Fruit fly (Drosophila melanogaster) whole organism, embryonic: Measurements from ENCODE around the gene Nckx30C.
A peak's percentile ranks its signal among the peaks of the same experiment; 100 is the strongest.

ENCODE experiments used
- Antp ChIP-seq: fragments of 200-800 bp; sonication (Bioruptor generic); optimal IDR thresholded peaks from 3 replicates; lab custom pipeline; 2016; ENCODE audit warnings: missing biosample characterization, missing genetic modification characterization
- CG12219 ChIP-seq: fragments of 200-800 bp; sonication (Bioruptor generic); optimal IDR thresholded peaks from 3 replicates; lab custom pipeline; 2018; ENCODE audit warnings: missing biosample characterization, mild to moderate bottlenecking, missing genetic modification characterization
- CG16863 ChIP-seq: fragments of 200-800 bp; sonication (Bioruptor generic); optimal IDR thresholded peaks from 3 replicates; lab custom pipeline; 2016; ENCODE audit warnings: missing biosample characterization, missing genetic modification characterization
- CG18599 ChIP-seq: fragments of 200-800 bp; sonication (Bioruptor generic); optimal IDR thresholded peaks from 3 replicates; lab custom pipeline; 2017; ENCODE audit warnings: missing biosample characterization, missing genetic modification characterization, mild to moderate bottlenecking, moderate library complexity, missing genetic modification reagents
- CG18619 ChIP-seq: fragments of 200-800 bp; sonication (Bioruptor generic); optimal IDR thresholded peaks from 3 replicates; lab custom pipeline; 2017; ENCODE audit warnings: missing biosample characterization, mild to moderate bottlenecking, missing genetic modification characterization
- CG2116 ChIP-seq: fragments of 200-800 bp; sonication (Bioruptor generic); optimal IDR thresholded peaks from 3 replicates; lab custom pipeline; 2018; ENCODE audit warnings: missing biosample characterization, mild to moderate bottlenecking, missing genetic modification characterization
- CG3065 ChIP-seq: fragments of 200-800 bp; sonication (Bioruptor generic); optimal IDR thresholded peaks from 2 replicates; lab custom pipeline; 2016; ENCODE audit warnings: missing biosample characterization, missing genetic modification characterization
- CG4282 ChIP-seq: fragments of 200-800 bp; sonication (Bioruptor generic); optimal IDR thresholded peaks from 2 replicates; lab custom pipeline; 2016; ENCODE audit warnings: missing biosample characterization, missing genetic modification characterization
- CG4328 ChIP-seq: fragments of 200-800 bp; sonication (Bioruptor generic); optimal IDR thresholded peaks from 3 replicates; lab custom pipeline; 2017; ENCODE audit warnings: missing biosample characterization, missing genetic modification reagents, missing genetic modification characterization
- CG4730 ChIP-seq: fragments of 200-800 bp; sonication (Bioruptor generic); IDR thresholded peaks from 2 replicates; pipeline ENCODE4 v1.3.6; 2022; ENCODE audit warnings: missing biosample characterization, missing genetic modification characterization
- CG6791 ChIP-seq: fragments of 200-800 bp; sonication (Bioruptor generic); IDR thresholded peaks from 3 replicates; pipeline ENCODE4 v1.3.6; 2022; ENCODE audit warnings: missing biosample characterization, missing genetic modification characterization; ENCODE audit not compliant: partially characterized antibody
- CG8944 ChIP-seq: fragments of 200-800 bp; sonication (Bioruptor generic); optimal IDR thresholded peaks from 3 replicates; lab custom pipeline; 2016; ENCODE audit warnings: missing biosample characterization, missing genetic modification characterization
- CG9876 ChIP-seq: fragments of 200-800 bp; sonication (Bioruptor generic); optimal IDR thresholded peaks from 2 replicates; lab custom pipeline; 2016; ENCODE audit warnings: missing biosample characterization, missing genetic modification characterization
- CHES-1-like ChIP-seq: fragments of 200-800 bp; sonication (Bioruptor generic); optimal IDR thresholded peaks from 2 replicates; lab custom pipeline; 2016; ENCODE audit warnings: missing biosample characterization, missing genetic modification characterization
- Dip3 ChIP-seq: fragments of 200-800 bp; sonication (Bioruptor generic); optimal IDR thresholded peaks from 3 replicates; lab custom pipeline; 2016; ENCODE audit warnings: missing biosample characterization, missing genetic modification characterization
- Drgx ChIP-seq: fragments of 200-800 bp; sonication (Bioruptor generic); IDR thresholded peaks from 2 replicates; pipeline ENCODE4 v1.3.6; 2022; ENCODE audit warnings: missing biosample characterization, missing genetic modification characterization
- HLH4C ChIP-seq: fragments of 200-800 bp; sonication (Bioruptor generic); IDR thresholded peaks from 3 replicates; pipeline ENCODE4 v1.3.6; 2022; ENCODE audit warnings: missing biosample characterization, missing genetic modification characterization; ENCODE audit not compliant: partially characterized antibody
- Hr3 ChIP-seq: fragments of 200-800 bp; sonication (Bioruptor generic); optimal IDR thresholded peaks from 3 replicates; lab custom pipeline; 2016; ENCODE audit warnings: missing biosample characterization, missing genetic modification characterization
- Hr78 ChIP-seq, 2 experiments: fragments of 200-800 bp in 1 of 2; fragments of >200 bp in 1 of 2; sonication (Bioruptor generic) in 1 of 2; optimal IDR thresholded peaks; 2 replicates each; lab custom pipeline; 2017 to 2019; ENCODE audit warnings: missing biosample characterization in 2 of 2, missing genetic modification characterization in 2 of 2, mild to moderate bottlenecking in 1 of 2, moderate library complexity in 1 of 2
- MTF-1 ChIP-seq: fragments of 200-800 bp; sonication (Bioruptor generic); optimal IDR thresholded peaks from 2 replicates; lab custom pipeline; 2018; ENCODE audit warnings: missing biosample characterization, mild to moderate bottlenecking, missing genetic modification characterization, borderline replicate concordance
- Neu2 ChIP-seq: fragments of 200-800 bp; sonication (Bioruptor generic); optimal IDR thresholded peaks from 3 replicates; lab custom pipeline; 2016; ENCODE audit warnings: missing biosample characterization, missing genetic modification characterization, borderline replicate concordance
- Optix ChIP-seq: fragments of 200-800 bp; sonication (Bioruptor generic); IDR thresholded peaks from 3 replicates; pipeline ENCODE4 v1.3.6; 2022; ENCODE audit warnings: missing biosample characterization, missing genetic modification characterization
- Sox102F ChIP-seq: fragments of 200-800 bp; sonication (Bioruptor generic); optimal IDR thresholded peaks from 2 replicates; lab custom pipeline; 2018; ENCODE audit warnings: missing biosample characterization, mild to moderate bottlenecking, missing genetic modification characterization, moderate library complexity
- Usf ChIP-seq: fragments of 200-800 bp; sonication (Bioruptor generic); optimal IDR thresholded peaks from 2 replicates; lab custom pipeline; 2017; ENCODE audit warnings: missing genotype, missing biosample characterization, missing genetic modification characterization
- cg ChIP-seq: fragments of 200-800 bp; sonication (Bioruptor generic); optimal IDR thresholded peaks from 3 replicates; lab custom pipeline; 2019; ENCODE audit warnings: missing biosample characterization, mild to moderate bottlenecking, missing genetic modification characterization, moderate library complexity
- chinmo ChIP-seq: fragments of 200-800 bp; sonication (Bioruptor generic); IDR thresholded peaks from 4 replicates; pipeline ENCODE4 v1.3.6; 2022; ENCODE audit warnings: missing biosample characterization, missing genetic modification characterization; ENCODE audit not compliant: partially characterized antibody
- crp ChIP-seq, 2 experiments: fragments of 200-800 bp; sonication (Bioruptor generic); optimal IDR thresholded peaks; 2 replicates in 1 of 2; 3 replicates in 1 of 2; lab custom pipeline; 2017; ENCODE audit warnings: missing biosample characterization in 2 of 2, missing genetic modification characterization in 2 of 2, mild to moderate bottlenecking in 1 of 2, moderate library complexity in 1 of 2
- en ChIP-seq: fragments of 200-800 bp; sonication (Bioruptor generic); optimal IDR thresholded peaks from 2 replicates; lab custom pipeline; 2016; ENCODE audit warnings: missing biosample characterization, missing genetic modification characterization
- eyg ChIP-seq: fragments of 200-800 bp; sonication (Bioruptor generic); optimal IDR thresholded peaks from 3 replicates; lab custom pipeline; 2016; ENCODE audit warnings: missing biosample characterization, missing genetic modification characterization
- ftz-f1 ChIP-seq: fragments of 200-800 bp; sonication (Bioruptor generic); optimal IDR thresholded peaks from 2 replicates; lab custom pipeline; 2016; ENCODE audit warnings: missing biosample characterization, missing genetic modification characterization
- gfzf ChIP-seq: fragments of 200-800 bp; sonication (Bioruptor generic); optimal IDR thresholded peaks from 2 replicates; lab custom pipeline; 2016; ENCODE audit warnings: missing biosample characterization, mild to moderate bottlenecking, missing genetic modification characterization, moderate library complexity
- grn ChIP-seq: fragments of 200-800 bp; sonication (Bioruptor generic); optimal IDR thresholded peaks from 3 replicates; lab custom pipeline; 2017; ENCODE audit warnings: missing biosample characterization, missing genetic modification characterization
- her ChIP-seq: fragments of 200-800 bp; sonication (Bioruptor generic); optimal IDR thresholded peaks from 2 replicates; lab custom pipeline; 2016; ENCODE audit warnings: missing biosample characterization, missing genetic modification characterization
- insv ChIP-seq, 2 experiments: fragments of 200-800 bp; sonication (Bioruptor generic); optimal IDR thresholded peaks; 3 replicates each; lab custom pipeline; 2016 to 2018; ENCODE audit warnings: missing biosample characterization in 2 of 2, missing genetic modification characterization in 2 of 2
- mld ChIP-seq: fragments of 200-800 bp; sonication (Bioruptor generic); IDR thresholded peaks from 3 replicates; pipeline ENCODE4 v1.3.6; 2022; ENCODE audit warnings: missing biosample characterization, missing genetic modification characterization; ENCODE audit not compliant: partially characterized antibody
- odd ChIP-seq: fragments of 200-800 bp; sonication (Bioruptor generic); optimal IDR thresholded peaks from 2 replicates; lab custom pipeline; 2017; ENCODE audit warnings: missing biosample characterization, mild to moderate bottlenecking, missing genetic modification characterization
- org-1 ChIP-seq: fragments of 200-800 bp; sonication (Bioruptor generic); optimal IDR thresholded peaks from 2 replicates; lab custom pipeline; 2017; ENCODE audit warnings: missing biosample characterization, missing genetic modification characterization
- pan ChIP-seq, 4 experiments: fragments of >200 bp in 3 of 4; fragments of 200-800 bp in 1 of 4; sonication (Bioruptor generic) in 1 of 4; optimal IDR thresholded peaks in 3 of 4; IDR thresholded peaks in 1 of 4; 2 replicates each; pipeline versions ENCODE4 v1.3.6 to Lab custom; 2017 to 2022; ENCODE audit warnings: missing biosample characterization in 2 of 4, missing genetic modification characterization in 2 of 4, mixed read lengths in 1 of 4
- pita ChIP-seq: fragments of 200-800 bp; sonication (Bioruptor generic); optimal IDR thresholded peaks from 2 replicates; lab custom pipeline; 2017; ENCODE audit warnings: missing biosample characterization, mild to moderate bottlenecking, missing genetic modification characterization
- pnt ChIP-seq: fragments of 200-800 bp; sonication (Bioruptor generic); optimal IDR thresholded peaks from 3 replicates; lab custom pipeline; 2016; ENCODE audit warnings: missing biosample characterization, missing genetic modification characterization
- prd ChIP-seq, 3 experiments: fragments of >200 bp in 2 of 3; fragments of 200-800 bp in 1 of 3; sonication (Bioruptor generic) in 1 of 3; optimal IDR thresholded peaks in 2 of 3; IDR thresholded peaks in 1 of 3; 2 replicates in 2 of 3; 3 replicates in 1 of 3; pipeline versions ENCODE4 v1.3.6 to Lab custom; 2017 to 2022; ENCODE audit warnings: missing biosample characterization in 1 of 3, missing genetic modification characterization in 1 of 3
- psq ChIP-seq: fragments of 200-800 bp; sonication (Bioruptor generic); optimal IDR thresholded peaks from 2 replicates; lab custom pipeline; 2017; ENCODE audit warnings: missing biosample characterization, missing genetic modification characterization
- pzg ChIP-seq: fragments of 200-800 bp; sonication (Bioruptor generic); optimal IDR thresholded peaks from 3 replicates; lab custom pipeline; 2018; ENCODE audit warnings: missing biosample characterization, mild to moderate bottlenecking, missing genetic modification characterization, moderate library complexity
- sima ChIP-seq: fragments of 200-800 bp; sonication (Bioruptor generic); optimal IDR thresholded peaks from 2 replicates; lab custom pipeline; 2016; ENCODE audit warnings: missing biosample characterization, missing genetic modification characterization
- so ChIP-seq: fragments of 200-800 bp; sonication (Bioruptor generic); IDR thresholded peaks from 3 replicates; pipeline ENCODE4 v1.3.6; 2022; ENCODE audit warnings: missing biosample characterization, missing genetic modification characterization
- tio ChIP-seq: fragments of 200-800 bp; sonication (Bioruptor generic); optimal IDR thresholded peaks from 2 replicates; lab custom pipeline; 2017; ENCODE audit warnings: missing biosample characterization, missing genetic modification characterization, inconsistent platforms

Gene Nckx30C

dm6 chr2L:9757990-9758814, 11.9 kb upstream of the Nckx30C start, which contains the start of gene zf30C (continued):
- TF ChIP-seq Antp (GFP tag; lab: Kevin White, UChicago) (peak; percentile 95), psq (GFP tag; lab: Kevin White, UChicago) (peak; percentile 43), CG12219 (GFP tag; lab: Kevin White, UChicago) (peak; percentile 48), pita (GFP tag; lab: Kevin White, UChicago) (no peak), chinmo (0 out of 4 replicates have a peak, but pooled peaks have one; percentile 22), Dip3 (GFP tag; lab: Kevin White, UChicago) (peak; percentile 91), CG18619 (peak; percentile 80), CG2116 (GFP tag; lab: Kevin White, UChicago) (peak; percentile 99), CG8944 (GFP tag; lab: Kevin White, UChicago) (peak; percentile 94), Hr78 (GFP tag; optimal IDR thresholded peaks at IDR 0.05; lab: Kevin White, UChicago) (peak in 1 of 2 experiments; percentile 16), CG9876 (GFP tag; lab: Kevin White, UChicago) (peak; percentile 85), org-1 (GFP tag; lab: Kevin White, UChicago) (peak; percentile 42), Usf (GFP tag; lab: Kevin White, UChicago) (peak; percentile 61), tio (no peak), CG4328 (GFP tag; lab: Kevin White, UChicago) (peak; percentile 75), sima (GFP tag; lab: Kevin White, UChicago) (peak; percentile 27), CG18599 (GFP tag; lab: Kevin White, UChicago) (peak; percentile 85), en (GFP tag; lab: Kevin White, UChicago) (peak; percentile 74), her (GFP tag; lab: Kevin White, UChicago) (peak; percentile 93), cg (peak; percentile 31), CG6791 (GFP tag; lab: Robert Waterston, UW) (no peak), odd (GFP tag; lab: Kevin White, UChicago) (peak; percentile 18), pzg (peak; percentile 71), Optix (GFP tag; lab: Robert Waterston, UW) (peak; percentile 80), eyg (GFP tag; lab: Kevin White, UChicago) (peak; percentile 90), so (GFP tag; lab: Robert Waterston, UW) (peak; percentile 68; the same call in 2 of the 3 replicates), CG4282 (peak; percentile 83), pnt (GFP tag; lab: Kevin White, UChicago) (peak; percentile 90), crp (GFP tag; optimal IDR thresholded peaks at IDR 0.05; lab: Kevin White, UChicago) (peak in 1 of 2 experiments; percentile 38), insv (GFP tag; optimal IDR thresholded peaks at IDR 0.05; lab: Kevin White, UChicago) (peak in 1 of 2 experiments; percentile 56), CG3065 (GFP tag; lab: Kevin White, UChicago) (peak; percentile 55), CG16863 (GFP tag; lab: Kevin White, UChicago) (peak; percentile 84), gfzf (GFP tag; lab: Kevin White, UChicago) (peak; percentile 22), MTF-1 (peak; percentile 72), CHES-1-like (GFP tag; lab: Kevin White, UChicago) (peak; percentile 93), prd (optimal IDR thresholded peaks at IDR 0.05; lab: Kevin White, UChicago) (no peak), prd (GFP tag; IDR thresholded peaks at IDR 0.05; lab: Robert Waterston, UW) (peak; percentile 92), CG4730 (GFP tag; lab: Robert Waterston, UW) (peak; percentile 77), Hr3 (peak; percentile 85), mld (GFP tag; lab: Robert Waterston, UW) (no peak), ftz-f1 (peak; percentile 69), HLH4C (GFP tag; lab: Robert Waterston, UW) (peak; percentile 57; the same call in 1 of the 3 replicates), pan (optimal IDR thresholded peaks at IDR 0.05; lab: Kevin White, UChicago) (no peak), pan (GFP tag; optimal IDR thresholded peaks at IDR 0.05 in 1 of 2, IDR thresholded peaks at IDR 0.05 in 1 of 2) (peak in 1 of 2 experiments; percentile 87), Sox102F (GFP tag; lab: Kevin White, UChicago) (peak; percentile 75), grn (GFP tag; lab: Kevin White, UChicago) (peak; percentile 12), Drgx (GFP tag; lab: Robert Waterston, UW) (peak; percentile 86), Neu2 (GFP tag; lab: Kevin White, UChicago) (peak; percentile 74)
